Fruit fly (Drosophila melanogaster): ENCODE measurements around the gene spz3.

Gene spz3

DNA sequence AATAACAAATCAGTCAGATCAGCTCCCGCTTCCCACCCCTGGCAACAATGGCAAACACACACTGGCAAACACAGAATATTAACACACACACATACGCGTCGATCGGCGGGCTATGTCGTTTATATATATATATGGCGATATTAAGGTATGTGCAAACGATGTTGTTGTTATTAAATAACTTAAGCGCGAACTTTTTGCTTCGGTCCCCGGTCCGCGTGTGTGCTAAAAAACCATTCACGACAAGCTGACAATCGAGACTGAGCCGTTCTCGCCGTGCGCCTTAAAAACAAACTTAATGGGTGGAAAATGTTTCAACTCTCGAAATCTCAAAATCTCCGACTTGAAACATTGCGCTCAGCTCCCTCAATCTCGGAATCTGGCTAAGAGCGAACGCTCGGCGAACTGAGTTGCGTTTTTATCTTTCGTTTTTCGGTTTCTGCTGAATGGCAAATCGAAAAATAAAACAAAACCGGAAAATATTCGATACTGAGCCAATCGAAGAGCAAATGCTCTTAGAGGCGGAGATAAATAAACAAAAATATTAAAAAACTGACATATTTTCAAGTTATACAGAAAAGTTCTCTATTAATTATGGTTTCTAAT, at the start of gene spz3:
TSS of gene spz3 (minus strand) at position 261 of the 603 bp plus-strand sequence.
- no peak for TF ChIP-seq Crg-1 (GFP tag; optimal IDR thresholded peaks at IDR 0.05)
- TF ChIP-seq CG7045 (GFP tag; optimal IDR thresholded peaks at IDR 0.05), result no peak
- peak; percentile 47 for TF ChIP-seq kay (GFP tag; ENCODE audit: borderline replicate concordance)
- no peak for TF ChIP-seq cnc (optimal IDR thresholded peaks at IDR 0.05)

DNA sequence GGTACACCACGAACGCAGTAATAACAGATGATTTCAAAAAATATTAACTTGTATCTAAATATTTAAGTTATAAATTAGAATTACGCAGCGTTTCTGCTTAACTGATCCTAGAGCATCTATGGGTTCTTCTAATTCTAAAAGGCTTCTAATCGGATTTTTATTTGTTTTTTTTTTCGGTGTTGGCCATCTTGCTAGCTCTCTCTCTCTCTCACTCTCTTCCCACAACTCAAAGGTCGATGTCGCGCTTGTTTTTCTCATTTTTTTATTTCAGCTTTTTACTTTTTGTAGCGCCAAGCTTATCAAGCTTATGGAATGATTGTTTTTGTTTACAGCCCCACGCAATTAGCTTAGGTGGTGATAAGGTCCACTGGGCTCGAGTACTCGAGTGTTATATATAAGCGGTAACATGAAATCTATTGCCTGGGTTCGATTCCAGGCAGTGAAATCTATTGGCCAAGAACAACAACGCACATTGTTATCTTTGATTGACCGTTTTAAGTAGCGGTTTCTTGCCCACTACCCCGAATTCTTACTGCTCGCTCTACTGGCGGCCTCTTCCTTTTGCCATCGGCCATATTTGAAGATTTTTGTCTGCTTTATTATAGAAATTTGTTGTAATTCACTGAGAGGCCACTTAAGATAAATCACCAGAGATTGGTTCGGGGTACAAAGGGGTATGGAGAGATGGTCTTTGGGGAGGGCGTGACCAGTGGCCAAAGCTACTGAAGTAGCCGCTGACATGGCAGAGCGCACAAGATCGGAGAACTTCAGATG, 47.1 kb upstream of the spz3 start:
- TF ChIP-seq CG5204 (GFP tag; optimal IDR thresholded peaks at IDR 0.05), result peak; percentile 51
- no peak for TF ChIP-seq Clk (GFP tag; optimal IDR thresholded peaks at IDR 0.05)
- TF ChIP-seq ovo (GFP tag; optimal IDR thresholded peaks at IDR 0.05), result no peak
- TF ChIP-seq cnc (optimal IDR thresholded peaks at IDR 0.05), result no peak
- peak; percentile 63 for TF ChIP-seq CG33017 (tag; optimal IDR thresholded peaks at IDR 0.05)
- peak; percentile 97 for TF ChIP-seq kay (GFP tag; ENCODE audit: borderline replicate concordance)
- peak; percentile 75 for TF ChIP-seq CG7045 (GFP tag; optimal IDR thresholded peaks at IDR 0.05)
- TF ChIP-seq Mnt (GFP tag; optimal IDR thresholded peaks at IDR 0.05), result peak; percentile 15
- peak; percentile 81 for TF ChIP-seq cic (GFP tag; optimal IDR thresholded peaks at IDR 0.05)
- peak; percentile 91 for TF ChIP-seq CG12768 (GFP tag; optimal IDR thresholded peaks at IDR 0.05)
- peak; percentile 17 for TF ChIP-seq CG14711 (tag; optimal IDR thresholded peaks at IDR 0.05)
- TF ChIP-seq Crg-1 (GFP tag; optimal IDR thresholded peaks at IDR 0.05), result no peak
- peak; percentile 59 for TF ChIP-seq CG11617 (GFP tag; optimal IDR thresholded peaks at IDR 0.05)
- TF ChIP-seq bab1 (GFP tag; optimal IDR thresholded peaks at IDR 0.05), result no peak
- peak; percentile 69 for TF ChIP-seq Hr96 (GFP tag; optimal IDR thresholded peaks at IDR 0.05)
- TF ChIP-seq toe (GFP tag; optimal IDR thresholded peaks at IDR 0.05), result peak; percentile 62
- TF ChIP-seq tj (GFP tag; optimal IDR thresholded peaks at IDR 0.05), result peak; percentile 40
- peak; percentile 6 for TF ChIP-seq CG7101 (tag; optimal IDR thresholded peaks at IDR 0.05)
- TF ChIP-seq CG1620 (GFP tag; optimal IDR thresholded peaks at IDR 0.05), result no peak
- no peak for TF ChIP-seq pad (GFP tag; optimal IDR thresholded peaks at IDR 0.05)

DNA sequence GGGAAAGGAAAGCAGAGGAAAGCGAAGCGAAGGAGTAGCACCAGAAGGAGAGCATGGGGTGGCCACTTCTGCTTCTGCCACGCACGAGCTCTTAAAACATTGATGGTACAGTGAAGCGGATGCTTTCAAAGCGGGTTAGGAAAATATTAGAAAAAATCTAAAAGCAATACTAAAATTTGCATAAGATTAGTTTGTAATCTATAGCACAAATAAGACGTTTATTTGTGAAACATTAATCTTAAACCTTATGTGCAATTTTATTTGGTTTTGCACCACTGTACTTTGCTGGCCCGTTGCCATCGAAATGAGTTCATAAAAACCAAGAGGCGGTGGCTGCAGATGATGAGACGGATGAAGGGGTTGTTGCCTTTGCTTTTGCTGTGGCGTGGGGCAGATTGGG, 46.0 kb upstream of the spz3 start:
- TF ChIP-seq CG7045 (GFP tag; optimal IDR thresholded peaks at IDR 0.05), result no peak
- TF ChIP-seq pad (GFP tag; optimal IDR thresholded peaks at IDR 0.05), result no peak
- TF ChIP-seq cnc (optimal IDR thresholded peaks at IDR 0.05), result no peak
- TF ChIP-seq ovo (GFP tag; optimal IDR thresholded peaks at IDR 0.05), result no peak
- peak; percentile 35 for TF ChIP-seq CG14711 (tag; optimal IDR thresholded peaks at IDR 0.05)
- TF ChIP-seq tj (GFP tag; optimal IDR thresholded peaks at IDR 0.05), result no peak
- no peak for TF ChIP-seq bab1 (GFP tag; optimal IDR thresholded peaks at IDR 0.05)
- no peak for TF ChIP-seq CG11617 (GFP tag; optimal IDR thresholded peaks at IDR 0.05)
- peak; percentile 34 for TF ChIP-seq CG7101 (tag; optimal IDR thresholded peaks at IDR 0.05)
- TF ChIP-seq kay (GFP tag; ENCODE audit: borderline replicate concordance), result no peak
- TF ChIP-seq toe (GFP tag; optimal IDR thresholded peaks at IDR 0.05), result no peak
- TF ChIP-seq cic (GFP tag; optimal IDR thresholded peaks at IDR 0.05), result no peak
- no peak for TF ChIP-seq Hr96 (GFP tag; optimal IDR thresholded peaks at IDR 0.05)
- no peak for TF ChIP-seq CG1620 (GFP tag; optimal IDR thresholded peaks at IDR 0.05)
- TF ChIP-seq Crg-1 (GFP tag; optimal IDR thresholded peaks at IDR 0.05), result no peak
- peak; percentile 36 for TF ChIP-seq CG12768 (GFP tag; optimal IDR thresholded peaks at IDR 0.05)
- TF ChIP-seq CG5204 (GFP tag; optimal IDR thresholded peaks at IDR 0.05), result peak; percentile 20
- peak; percentile 56 for TF ChIP-seq CG33017 (tag; optimal IDR thresholded peaks at IDR 0.05)
- TF ChIP-seq Clk (GFP tag; optimal IDR thresholded peaks at IDR 0.05), result no peak
- TF ChIP-seq Mnt (GFP tag; optimal IDR thresholded peaks at IDR 0.05), result no peak

DNA sequence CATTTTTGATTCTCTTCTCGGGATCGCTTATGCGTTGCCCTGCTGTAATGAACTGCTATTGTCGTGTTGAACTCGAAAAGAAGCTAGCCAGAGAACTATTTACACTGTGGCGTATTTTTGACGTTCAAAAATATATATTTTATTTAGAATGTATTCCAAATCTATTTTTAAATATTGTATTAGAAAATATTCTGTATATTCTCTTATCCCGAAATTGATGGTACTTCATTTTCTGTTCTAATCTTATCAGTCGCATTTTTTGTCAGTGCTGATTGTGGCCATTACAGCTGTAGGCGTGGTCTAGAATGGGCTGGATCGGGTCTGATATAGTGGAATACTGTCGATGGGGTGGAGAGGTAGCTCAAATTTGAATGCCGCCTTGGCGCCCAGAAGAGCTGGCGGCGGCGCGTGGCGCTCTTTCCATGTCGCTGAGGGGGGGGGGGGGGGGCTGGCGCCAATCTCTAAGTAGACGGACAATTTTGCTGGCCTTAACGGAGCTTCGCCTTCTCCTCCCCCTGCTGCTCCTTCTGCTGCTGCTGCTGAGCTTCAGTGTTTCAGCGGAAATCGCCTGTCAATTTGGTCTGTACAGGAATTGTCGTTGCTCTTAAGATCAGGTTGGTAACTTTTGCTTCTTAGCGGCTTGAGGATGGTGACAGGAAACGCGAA, 44.4 kb upstream of the spz3 start:
- TF ChIP-seq CG11617 (GFP tag; optimal IDR thresholded peaks at IDR 0.05) (no peak), CG33017 (tag; optimal IDR thresholded peaks at IDR 0.05) (no peak), toe (GFP tag; optimal IDR thresholded peaks at IDR 0.05) (no peak), pad (GFP tag; optimal IDR thresholded peaks at IDR 0.05) (no peak), cic (GFP tag; optimal IDR thresholded peaks at IDR 0.05) (no peak)

DNA sequence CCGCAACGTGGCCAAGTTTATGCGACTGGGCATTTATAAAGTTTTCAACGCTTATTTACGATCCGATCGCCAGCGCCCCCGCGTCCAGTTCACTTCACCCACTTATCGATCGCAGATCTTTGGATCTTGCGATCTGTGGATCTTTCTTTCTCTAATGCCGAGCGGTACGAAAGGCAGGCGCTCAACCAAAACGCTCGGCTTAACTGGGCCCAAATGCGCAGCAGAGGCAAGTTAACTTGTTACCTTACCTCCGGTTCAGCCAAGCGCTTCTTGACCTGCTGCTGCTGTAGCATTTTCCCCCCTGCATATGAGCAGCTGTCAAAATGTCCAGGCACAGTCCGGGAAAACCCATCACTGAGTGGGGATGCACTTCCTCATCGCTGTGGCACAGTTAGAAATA, 42.7 kb upstream of the spz3 start:
- TF ChIP-seq CG7101 (tag; optimal IDR thresholded peaks at IDR 0.05) (no peak), Clk (GFP tag; optimal IDR thresholded peaks at IDR 0.05) (no peak), kay (GFP tag; ENCODE audit: borderline replicate concordance) (no peak), CG1620 (GFP tag; optimal IDR thresholded peaks at IDR 0.05) (no peak), ovo (GFP tag; optimal IDR thresholded peaks at IDR 0.05) (no peak), cic (GFP tag; optimal IDR thresholded peaks at IDR 0.05) (no peak), pad (GFP tag; optimal IDR thresholded peaks at IDR 0.05) (no peak), Crg-1 (GFP tag; optimal IDR thresholded peaks at IDR 0.05) (no peak), toe (GFP tag; optimal IDR thresholded peaks at IDR 0.05) (no peak), CG14711 (tag; optimal IDR thresholded peaks at IDR 0.05) (no peak), CG11617 (GFP tag; optimal IDR thresholded peaks at IDR 0.05) (no peak), bab1 (GFP tag; optimal IDR thresholded peaks at IDR 0.05) (no peak), cnc (optimal IDR thresholded peaks at IDR 0.05) (no peak), CG7045 (GFP tag; optimal IDR thresholded peaks at IDR 0.05) (no peak), CG5204 (GFP tag; optimal IDR thresholded peaks at IDR 0.05) (no peak), CG33017 (tag; optimal IDR thresholded peaks at IDR 0.05) (no peak), tj (GFP tag; optimal IDR thresholded peaks at IDR 0.05) (no peak)

Measured in whole organism, adult.